Fruit fly (Drosophila melanogaster) whole organism, embryonic: ENCODE data around the gene GC.

ENCODE experiments used
- Atf6 ChIP-seq: fragments of 200-800 bp; sonication (Bioruptor generic); IDR thresholded peaks from 2 replicates; pipeline ENCODE4 v1.3.6; 2022; ENCODE audit warnings: missing biosample characterization, missing genetic modification characterization
- CG1024 ChIP-seq: fragments of 200-800 bp; sonication (Bioruptor generic); IDR thresholded peaks from 2 replicates; pipeline ENCODE4 v1.3.6; 2022; ENCODE audit warnings: missing biosample characterization, missing genetic modification characterization
- CG10267 ChIP-seq: fragments of 200-800 bp; sonication (Bioruptor generic); optimal IDR thresholded peaks from 2 replicates; lab custom pipeline; 2018; ENCODE audit warnings: missing biosample characterization, mild to moderate bottlenecking, missing genetic modification characterization, moderate library complexity
- CG12104 ChIP-seq: fragments of 200-800 bp; sonication (Bioruptor generic); optimal IDR thresholded peaks from 3 replicates; lab custom pipeline; 2016; ENCODE audit warnings: missing biosample characterization, missing genetic modification characterization
- CG12155 ChIP-seq: fragments of 200-800 bp; sonication (Bioruptor generic); optimal IDR thresholded peaks from 3 replicates; lab custom pipeline; 2016; ENCODE audit warnings: missing biosample characterization, missing genetic modification characterization
- CG12236 ChIP-seq: fragments of 200-800 bp; sonication (Bioruptor generic); optimal IDR thresholded peaks from 2 replicates; lab custom pipeline; 2016; ENCODE audit warnings: missing biosample characterization, missing genetic modification characterization
- CG13296 ChIP-seq: fragments of 200-800 bp; sonication (Bioruptor generic); optimal IDR thresholded peaks from 3 replicates; lab custom pipeline; 2018; ENCODE audit warnings: missing biosample characterization, mild to moderate bottlenecking, missing genetic modification characterization
- CG13894 ChIP-seq: fragments of 200-800 bp; sonication (Bioruptor generic); optimal IDR thresholded peaks from 3 replicates; lab custom pipeline; 2018; ENCODE audit warnings: missing biosample characterization, mild to moderate bottlenecking, missing genetic modification characterization, moderate library complexity
- CG14965 ChIP-seq: fragments of 200-800 bp; sonication (Bioruptor generic); optimal IDR thresholded peaks from 2 replicates; lab custom pipeline; 2016; ENCODE audit warnings: missing biosample characterization, missing genetic modification characterization, borderline replicate concordance
- CG15514 ChIP-seq: fragments of 200-800 bp; sonication (Bioruptor generic); optimal IDR thresholded peaks from 3 replicates; lab custom pipeline; 2017; ENCODE audit warnings: missing biosample characterization, missing genetic modification characterization, mild to moderate bottlenecking, moderate library complexity, missing genetic modification reagents
- CG16779 ChIP-seq: fragments of 200-800 bp; sonication (Bioruptor generic); IDR thresholded peaks from 2 replicates; pipeline ENCODE4 v1.3.6; 2022; ENCODE audit warnings: missing biosample characterization, missing genetic modification characterization
- CG18599 ChIP-seq: fragments of 200-800 bp; sonication (Bioruptor generic); optimal IDR thresholded peaks from 3 replicates; lab custom pipeline; 2017; ENCODE audit warnings: missing biosample characterization, missing genetic modification characterization, mild to moderate bottlenecking, moderate library complexity, missing genetic modification reagents
- CG2129 ChIP-seq: fragments of 200-800 bp; sonication (Bioruptor generic); IDR thresholded peaks from 2 replicates; pipeline ENCODE4 v1.3.6; 2022; ENCODE audit warnings: missing biosample characterization, missing genetic modification characterization; ENCODE audit not compliant: partially characterized antibody
- CG2875 ChIP-seq: fragments of 200-800 bp; sonication (Bioruptor generic); optimal IDR thresholded peaks from 2 replicates; lab custom pipeline; 2017; ENCODE audit warnings: missing biosample characterization, mild to moderate bottlenecking, missing genetic modification characterization, missing genetic modification reagents
- CG32532 ChIP-seq: fragments of 200-800 bp; sonication (Bioruptor generic); IDR thresholded peaks from 2 replicates; pipeline ENCODE4 v1.3.6; 2022; ENCODE audit warnings: missing biosample characterization, missing genetic modification characterization
- CG3847 ChIP-seq: fragments of 200-800 bp; sonication (Bioruptor generic); IDR thresholded peaks from 2 replicates; pipeline ENCODE4 v1.3.6; 2022; ENCODE audit warnings: missing biosample characterization, missing genetic modification characterization
- CG6254 ChIP-seq: fragments of 200-800 bp; sonication (Bioruptor generic); optimal IDR thresholded peaks from 3 replicates; lab custom pipeline; 2017; ENCODE audit warnings: mild to moderate bottlenecking, missing biosample characterization, missing genetic modification reagents, missing genetic modification characterization
- CG6765 ChIP-seq: fragments of 200-800 bp; sonication (Bioruptor generic); optimal IDR thresholded peaks from 3 replicates; lab custom pipeline; 2017; ENCODE audit warnings: missing biosample characterization, mild to moderate bottlenecking, missing genetic modification characterization
- CG6813 ChIP-seq: fragments of 200-800 bp; sonication (Bioruptor generic); optimal IDR thresholded peaks from 2 replicates; lab custom pipeline; 2017; ENCODE audit warnings: missing biosample characterization, missing genetic modification characterization, mild to moderate bottlenecking, moderate library complexity, missing genetic modification reagents
- CG8924 ChIP-seq: fragments of 200-800 bp; optimal IDR thresholded peaks from 3 replicates; lab custom pipeline; 2019; ENCODE audit warnings: missing biosample characterization, mild to moderate bottlenecking, missing genetic modification characterization, moderate library complexity
- Deaf1 ChIP-seq: fragments of 200-800 bp; optimal IDR thresholded peaks from 3 replicates; lab custom pipeline; 2019; ENCODE audit warnings: missing biosample characterization, mild to moderate bottlenecking, missing genetic modification characterization, moderate library complexity
- Doc2 ChIP-seq: fragments of 200-800 bp; sonication (Bioruptor generic); IDR thresholded peaks from 2 replicates; pipeline ENCODE4 v1.3.6; 2022; ENCODE audit warnings: missing biosample characterization, missing genetic modification characterization
- Fer1 ChIP-seq: fragments of 200-800 bp; sonication (Bioruptor generic); optimal IDR thresholded peaks from 2 replicates; lab custom pipeline; 2017; ENCODE audit warnings: missing biosample characterization, mild to moderate bottlenecking, missing genetic modification characterization
- Gsc ChIP-seq: fragments of 200-800 bp; sonication (Bioruptor generic); IDR thresholded peaks from 2 replicates; pipeline ENCODE4 v1.3.6; 2022; ENCODE audit warnings: missing biosample characterization, missing genetic modification characterization
- H15 ChIP-seq: fragments of 200-800 bp; sonication (Bioruptor generic); IDR thresholded peaks from 3 replicates; pipeline ENCODE4 v1.3.6; 2022; ENCODE audit warnings: missing biosample characterization, missing genetic modification characterization
- HHEX ChIP-seq: fragments of 200-800 bp; sonication (Bioruptor generic); optimal IDR thresholded peaks from 3 replicates; lab custom pipeline; 2017; ENCODE audit warnings: missing biosample characterization, mild to moderate bottlenecking, missing genetic modification characterization, missing genetic modification reagents
- Med ChIP-seq: fragments of 200-800 bp; sonication (Bioruptor generic); peaks from one replicate; lab custom pipeline; 2016; ENCODE audit warnings: missing biosample characterization, missing genetic modification characterization, mild to moderate bottlenecking, inconsistent platforms, moderate library complexity
- Nf-YC ChIP-seq: fragments of 200-800 bp; optimal IDR thresholded peaks from 3 replicates; lab custom pipeline; 2019; ENCODE audit warnings: missing biosample characterization, mild to moderate bottlenecking, missing genetic modification characterization, moderate library complexity
- Optix ChIP-seq: fragments of 200-800 bp; sonication (Bioruptor generic); IDR thresholded peaks from 3 replicates; pipeline ENCODE4 v1.3.6; 2022; ENCODE audit warnings: missing biosample characterization, missing genetic modification characterization
- Trl ChIP-seq, 3 experiments: fragments of >200 bp in 2 of 3; fragments of 200-800 bp in 1 of 3; sonication (Bioruptor generic) in 1 of 3; optimal IDR thresholded peaks; 2 replicates in 1 of 3; 3 replicates in 2 of 3; lab custom pipeline; 2016 to 2017; ENCODE audit warnings: missing biosample characterization in 1 of 3, missing genetic modification characterization in 1 of 3
- abd-A ChIP-seq: fragments of 200-800 bp; sonication (Bioruptor generic); optimal IDR thresholded peaks from 3 replicates; lab custom pipeline; 2019; ENCODE audit warnings: missing biosample characterization, mild to moderate bottlenecking, missing genetic modification characterization, moderate library complexity
- bigmax ChIP-seq: fragments of 200-800 bp; sonication (Bioruptor generic); optimal IDR thresholded peaks from 2 replicates; lab custom pipeline; 2018; ENCODE audit warnings: missing biosample characterization, mild to moderate bottlenecking, missing genetic modification characterization
- cg ChIP-seq: fragments of 200-800 bp; sonication (Bioruptor generic); optimal IDR thresholded peaks from 3 replicates; lab custom pipeline; 2019; ENCODE audit warnings: missing biosample characterization, mild to moderate bottlenecking, missing genetic modification characterization, moderate library complexity
- chinmo ChIP-seq: fragments of 200-800 bp; sonication (Bioruptor generic); IDR thresholded peaks from 4 replicates; pipeline ENCODE4 v1.3.6; 2022; ENCODE audit warnings: missing biosample characterization, missing genetic modification characterization; ENCODE audit not compliant: partially characterized antibody
- crol ChIP-seq: fragments of 200-800 bp; sonication (Bioruptor generic); IDR thresholded peaks from 2 replicates; pipeline ENCODE4 v1.3.6; 2022; ENCODE audit warnings: missing biosample characterization, missing genetic modification characterization
- crp ChIP-seq, 2 experiments: fragments of 200-800 bp; sonication (Bioruptor generic); optimal IDR thresholded peaks; 2 replicates in 1 of 2; 3 replicates in 1 of 2; lab custom pipeline; 2017; ENCODE audit warnings: missing biosample characterization in 2 of 2, missing genetic modification characterization in 2 of 2, mild to moderate bottlenecking in 1 of 2, moderate library complexity in 1 of 2
- dm ChIP-seq: fragments of 200-800 bp; sonication (Bioruptor generic); optimal IDR thresholded peaks from 3 replicates; lab custom pipeline; 2016; ENCODE audit warnings: missing biosample characterization, missing genetic modification characterization
- ewg ChIP-seq: fragments of 200-800 bp; sonication (Bioruptor generic); optimal IDR thresholded peaks from 3 replicates; lab custom pipeline; 2017; ENCODE audit warnings: mild to moderate bottlenecking, missing biosample characterization, missing genetic modification reagents, missing genetic modification characterization
- gce ChIP-seq: fragments of 200-800 bp; sonication (Bioruptor generic); IDR thresholded peaks from 3 replicates; pipeline ENCODE4 v1.3.6; 2022; ENCODE audit warnings: missing biosample characterization, missing genetic modification characterization
- nerfin-1 ChIP-seq: fragments of 200-800 bp; sonication (Bioruptor generic); optimal IDR thresholded peaks from 3 replicates; lab custom pipeline; 2019; ENCODE audit warnings: missing biosample characterization, mild to moderate bottlenecking, missing genetic modification characterization, moderate library complexity
- ro ChIP-seq: fragments of 200-800 bp; sonication (Bioruptor generic); IDR thresholded peaks from 2 replicates; pipeline ENCODE4 v1.3.6; 2022; ENCODE audit warnings: missing biosample characterization, missing genetic modification characterization
- row ChIP-seq: fragments of 200-800 bp; sonication (Bioruptor generic); IDR thresholded peaks from 3 replicates; pipeline ENCODE4 v1.3.6; 2022; ENCODE audit warnings: missing biosample characterization, missing genetic modification characterization
- sens ChIP-seq: fragments of 200-800 bp; sonication (Bioruptor generic); peaks from one replicate; lab custom pipeline; 2016; ENCODE audit warnings: missing biosample characterization, missing genetic modification characterization
- seq ChIP-seq: fragments of 200-800 bp; sonication (Bioruptor generic); IDR thresholded peaks from 2 replicates; pipeline ENCODE4 v1.3.6; 2022; ENCODE audit warnings: missing biosample characterization, missing genetic modification characterization
- so ChIP-seq: fragments of 200-800 bp; sonication (Bioruptor generic); IDR thresholded peaks from 3 replicates; pipeline ENCODE4 v1.3.6; 2022; ENCODE audit warnings: missing biosample characterization, missing genetic modification characterization
- vfl ChIP-seq: fragments of 200-800 bp; sonication (Bioruptor generic); optimal IDR thresholded peaks from 2 replicates; lab custom pipeline; 2016; ENCODE audit warnings: missing biosample characterization, missing genetic modification characterization
- vvl ChIP-seq: fragments of 200-800 bp; sonication (Bioruptor generic); IDR thresholded peaks from 2 replicates; pipeline ENCODE4 v1.3.6; 2022; ENCODE audit warnings: missing biosample characterization, missing genetic modification characterization

Gene GC

DNA sequence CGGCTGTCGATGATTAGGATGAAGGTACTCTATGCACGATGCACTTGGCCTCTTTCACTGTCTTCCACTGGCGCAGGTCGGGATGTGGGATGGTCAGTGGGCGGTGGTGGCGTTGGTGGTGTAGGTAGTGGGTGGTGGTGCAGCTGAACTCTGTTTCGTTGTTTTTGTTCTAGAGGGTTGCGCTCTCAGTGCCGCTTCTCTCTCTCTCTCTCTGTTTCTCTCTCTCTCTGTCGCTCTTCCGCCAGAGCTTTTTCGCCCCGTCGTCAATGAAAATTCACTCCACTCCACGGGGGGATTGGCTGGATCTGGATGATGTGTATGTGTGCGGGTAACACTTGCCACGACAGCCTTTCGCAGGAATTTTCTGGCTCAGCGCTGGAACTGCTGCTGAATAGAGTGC, 7.8 kb upstream of the GC start (continued):
- TF ChIP-seq Trl (optimal IDR thresholded peaks at IDR 0.05; lab: Kevin White, UChicago) (peak; percentile 55 to 76), Trl (GFP tag; optimal IDR thresholded peaks at IDR 0.05; lab: Kevin White, UChicago) (no peak), vfl (GFP tag; lab: Kevin White, UChicago) (no peak), Med (GFP tag; lab: Kevin White, UChicago) (peak; percentile 50), CG14965 (GFP tag; lab: Kevin White, UChicago) (no peak), CG12104 (GFP tag; lab: Kevin White, UChicago) (no peak), CG3847 (GFP tag; lab: Robert Waterston, UW) (no peak)

DNA sequence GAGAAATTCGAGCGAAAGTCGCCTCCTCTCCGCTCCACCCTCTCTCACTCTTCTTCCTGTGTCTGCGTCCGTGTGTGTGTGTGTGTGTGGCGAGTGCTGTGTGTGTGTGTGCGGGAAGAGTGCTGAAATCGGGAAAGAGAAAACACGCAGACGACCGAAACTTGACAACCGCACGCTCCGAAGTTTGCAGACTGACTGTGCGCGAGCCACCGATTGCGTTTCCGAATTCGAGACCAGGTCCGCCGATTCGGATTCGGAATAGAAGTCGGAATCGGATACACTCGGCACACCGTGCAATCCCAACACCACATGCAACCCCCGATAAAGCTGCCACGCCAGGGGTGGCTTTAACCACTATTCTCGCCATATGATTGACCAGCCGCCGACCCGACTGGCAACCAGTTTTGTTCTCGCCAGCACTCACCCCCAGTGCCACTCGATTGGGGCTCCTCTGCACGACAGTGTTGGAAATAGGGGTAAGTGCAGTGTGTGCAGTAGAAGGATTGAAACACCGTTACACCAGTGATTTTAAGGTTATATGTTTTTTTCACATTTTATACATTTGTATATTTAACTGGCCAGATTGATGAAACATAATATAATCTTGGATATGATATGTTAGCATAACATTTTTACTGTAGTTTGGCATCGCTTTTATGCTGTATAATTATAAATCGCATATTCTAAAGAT, 780 bp downstream of the GC start, which contains the start of gene CG13928:
Gene CG13928 (minus strand): TSS at position 202 of the 691 bp plus-strand sequence.
- TF ChIP-seq CG1024 (GFP tag; lab: Robert Waterston, UW) (0 out of 2 replicates have a peak, but pooled peaks have one; percentile 20), CG13296 (GFP tag; lab: Kevin White, UChicago) (no peak), crol (GFP tag; lab: Robert Waterston, UW) (peak; percentile 84), sens (peak; percentile 58), vvl (GFP tag; lab: Robert Waterston, UW) (0 out of 2 replicates have a peak, but pooled peaks have one; percentile 18), CG2129 (GFP tag; lab: Robert Waterston, UW) (no peak), Gsc (GFP tag; lab: Robert Waterston, UW) (no peak), Deaf1 (peak; percentile 94), CG6813 (GFP tag; lab: Kevin White, UChicago) (no peak), Atf6 (GFP tag; lab: Robert Waterston, UW) (0 out of 2 replicates have a peak, but pooled peaks have one; percentile 5), cg (GFP tag; lab: Kevin White, UChicago) (peak; percentile 77), CG12155 (GFP tag; lab: Kevin White, UChicago) (peak; percentile 14), CG2875 (GFP tag; lab: Kevin White, UChicago) (no peak), abd-A (peak; percentile 14), CG32532 (no peak), CG12236 (GFP tag; lab: Kevin White, UChicago) (no peak), Fer1 (GFP tag; lab: Kevin White, UChicago) (peak; percentile 40), Optix (no peak), dm (GFP tag; lab: Kevin White, UChicago) (no peak), CG6254 (GFP tag; lab: Kevin White, UChicago) (no peak), Nf-YC (tag; lab: Kevin White, UChicago) (peak; percentile 22), seq (GFP tag; lab: Robert Waterston, UW) (peak; percentile 75; the same call in 1 of the 2 replicates), CG6765 (GFP tag; lab: Kevin White, UChicago) (peak; percentile 1), CG10267 (tag; lab: Kevin White, UChicago) (peak; percentile 44), row (GFP tag; lab: Robert Waterston, UW) (peak; percentile 62), crp (GFP tag; optimal IDR thresholded peaks at IDR 0.05; lab: Kevin White, UChicago) (peak in 1 of 2 experiments; percentile 37), nerfin-1 (peak; percentile 21), Med (GFP tag; lab: Kevin White, UChicago) (peak; percentile 53), CG13894 (tag; lab: Kevin White, UChicago) (peak; percentile 98), CG18599 (GFP tag; lab: Kevin White, UChicago) (peak; percentile 34), Doc2 (GFP tag; lab: Robert Waterston, UW) (no peak), ewg (GFP tag; lab: Kevin White, UChicago) (peak; percentile 89), CG15514 (GFP tag; lab: Kevin White, UChicago) (peak; percentile 21), so (GFP tag; lab: Robert Waterston, UW) (0 out of 3 replicates have a peak, but pooled peaks have one; percentile 30), bigmax (GFP tag; lab: Kevin White, UChicago) (peak; percentile 81), gce (no peak), CG16779 (peak; percentile 87), HHEX (GFP tag; lab: Kevin White, UChicago) (no peak), chinmo (GFP tag; lab: Robert Waterston, UW) (peak; percentile 73; the same call in 1 of the 4 replicates), H15 (GFP tag; lab: Robert Waterston, UW) (no peak), CG8924 (tag; lab: Kevin White, UChicago) (no peak), ro (GFP tag; lab: Robert Waterston, UW) (no peak)
